Worm (Caenorhabditis elegans) whole organism, L1 larva: ENCODE data around the gene Y42H9AR.2.

Source experiments
- egl-13 ChIP-seq: sonication (generic microtip); optimal IDR thresholded peaks from 2 replicates; lab custom pipeline; 2016; ENCODE audit warnings: missing genotype, missing genetic modification reagents, missing genetic modification characterization, missing compliant biosample characterization
- egl-27 ChIP-seq, 2 experiments: fragments of 150-350 bp in 1 of 2; sonication (generic microtip); optimal IDR thresholded peaks; 3 replicates each; lab custom pipeline; 2017 to 2018; ENCODE audit warnings: missing biosample characterization in 2 of 2, missing genetic modification characterization in 2 of 2, missing genetic modification reagents in 2 of 2
- fos-1 ChIP-seq: fragments of 150-350 bp; optimal IDR thresholded peaks from 2 replicates; lab custom pipeline; 2014; ENCODE audit warnings: missing biosample characterization, missing genetic modification characterization
- mdl-1 ChIP-seq, 2 experiments: fragments of 150-350 bp; optimal IDR thresholded peaks; 2 replicates each; lab custom pipeline; 2014 to 2017; ENCODE audit warnings: missing biosample characterization in 2 of 2, missing genetic modification characterization in 2 of 2, inconsistent platforms in 1 of 2
- nhr-11 ChIP-seq: fragments of 150-350 bp; optimal IDR thresholded peaks from 2 replicates; lab custom pipeline; 2014; ENCODE audit warnings: missing biosample characterization, missing genetic modification characterization
- nhr-12 ChIP-seq: sonication (generic microtip); optimal IDR thresholded peaks from 2 replicates; lab custom pipeline; 2017; ENCODE audit warnings: missing biosample characterization, missing genetic modification characterization
- pag-3 ChIP-seq: sonication (generic microtip); optimal IDR thresholded peaks from 2 replicates; lab custom pipeline; 2017; ENCODE audit warnings: missing genetic modification characterization, mild to moderate bottlenecking, missing compliant biosample characterization, antibody characterized with exemption, borderline replicate concordance; ENCODE audit not compliant: insufficient read depth
- sox-4 ChIP-seq: sonication (generic microtip); optimal IDR thresholded peaks from 2 replicates; lab custom pipeline; 2016; ENCODE audit warnings: missing genetic modification characterization, missing compliant biosample characterization
- tlp-1 ChIP-seq: fragments of 150-350 bp; optimal IDR thresholded peaks from 2 replicates; lab custom pipeline; 2014; ENCODE audit warnings: missing biosample characterization, missing genetic modification characterization
- ztf-4 ChIP-seq: fragments of 150-350 bp; optimal IDR thresholded peaks from 2 replicates; lab custom pipeline; 2014; ENCODE audit warnings: missing biosample characterization, missing genetic modification characterization

DNA sequence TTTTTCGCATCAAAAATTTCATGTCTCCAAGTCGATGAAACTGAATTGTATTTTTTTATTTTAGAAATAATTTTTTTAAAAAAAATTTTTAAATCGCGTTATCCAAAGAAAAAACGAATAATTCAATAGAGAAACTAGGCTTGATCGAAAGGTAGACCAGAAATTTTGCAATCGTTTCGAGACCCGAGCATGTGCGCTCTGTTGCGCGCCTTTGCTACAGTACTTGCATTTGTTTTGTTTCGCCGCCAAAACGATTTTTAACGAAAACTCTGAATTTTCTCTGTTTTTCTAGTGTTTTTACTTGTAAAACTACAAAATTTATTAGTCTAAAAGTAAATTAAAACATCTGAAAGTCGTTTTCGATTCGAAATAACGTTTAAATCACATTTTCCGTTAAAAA lies 38.4 kb upstream of the Y42H9AR.2 start:
- no peak for TF ChIP-seq fos-1 (tag; lab: Kevin White, UChicago)
- TF ChIP-seq pag-3 = no peak
- no peak for TF ChIP-seq mdl-1 (tag; optimal IDR thresholded peaks at IDR 0.05; lab: Kevin White, UChicago)
- no peak for TF ChIP-seq egl-27 (tag; optimal IDR thresholded peaks at IDR 0.05; lab: Kevin White, UChicago)
- no peak for TF ChIP-seq sox-4 (tag; lab: Kevin White, UChicago)
- no peak for TF ChIP-seq ztf-4 (tag; lab: Kevin White, UChicago)
- TF ChIP-seq tlp-1 (tag; lab: Kevin White, UChicago) = no peak
- TF ChIP-seq nhr-12 (tag; lab: Kevin White, UChicago) = no peak
- no peak for TF ChIP-seq nhr-11 (tag; lab: Kevin White, UChicago)
- TF ChIP-seq egl-13 (tag; lab: Kevin White, UChicago) = no peak
